Fruit fly (Drosophila melanogaster) whole organism, embryonic: ENCODE results near the gene CG18577.

ENCODE experiments used
- Bdp1 ChIP-seq: fragments of 200-800 bp; sonication (Bioruptor generic); optimal IDR thresholded peaks from 3 replicates; lab custom pipeline; 2016; ENCODE audit warnings: missing biosample characterization, missing genetic modification characterization
- Bgb ChIP-seq: fragments of 200-800 bp; sonication (Bioruptor generic); IDR thresholded peaks from 2 replicates; pipeline ENCODE4 v1.3.6; 2022; ENCODE audit warnings: missing biosample characterization, missing genetic modification characterization; ENCODE audit not compliant: partially characterized antibody
- Bteb2 ChIP-seq: fragments of 200-800 bp; sonication (Bioruptor generic); optimal IDR thresholded peaks from 2 replicates; lab custom pipeline; 2016; ENCODE audit warnings: missing biosample characterization, missing genetic modification characterization
- CG10267 ChIP-seq: fragments of 200-800 bp; sonication (Bioruptor generic); optimal IDR thresholded peaks from 2 replicates; lab custom pipeline; 2018; ENCODE audit warnings: missing biosample characterization, mild to moderate bottlenecking, missing genetic modification characterization, moderate library complexity
- CG10274 ChIP-seq: fragments of 200-800 bp; sonication (Bioruptor generic); optimal IDR thresholded peaks from 3 replicates; lab custom pipeline; 2017; ENCODE audit warnings: missing biosample characterization, mild to moderate bottlenecking, missing genetic modification characterization
- CG11085 ChIP-seq: fragments of 200-800 bp; sonication (Bioruptor generic); IDR thresholded peaks from 2 replicates; pipeline ENCODE4 v1.3.6; 2022; ENCODE audit warnings: missing biosample characterization, missing genetic modification characterization
- CG11247 ChIP-seq: fragments of 200-800 bp; sonication (Bioruptor generic); IDR thresholded peaks from 2 replicates; pipeline ENCODE4 v1.3.6; 2022; ENCODE audit warnings: missing biosample characterization, missing genetic modification characterization
- CG12071 ChIP-seq: fragments of 200-800 bp; sonication (Bioruptor generic); optimal IDR thresholded peaks from 3 replicates; lab custom pipeline; 2018; ENCODE audit warnings: missing biosample characterization, mild to moderate bottlenecking, missing genetic modification characterization
- CG12942 ChIP-seq: fragments of 200-800 bp; sonication (Bioruptor generic); optimal IDR thresholded peaks from 3 replicates; lab custom pipeline; 2016; ENCODE audit warnings: missing biosample characterization, missing genetic modification characterization
- CG14710 ChIP-seq: fragments of 200-800 bp; sonication (Bioruptor generic); optimal IDR thresholded peaks from 3 replicates; lab custom pipeline; 2019; ENCODE audit warnings: missing biosample characterization, mild to moderate bottlenecking, missing genetic modification characterization, moderate library complexity
- CG14860 ChIP-seq: fragments of 200-800 bp; sonication (Bioruptor generic); IDR thresholded peaks from 3 replicates; pipeline ENCODE4 v1.3.6; 2022; ENCODE audit warnings: missing biosample characterization, missing genetic modification characterization; ENCODE audit not compliant: partially characterized antibody
- CG17359 ChIP-seq: fragments of 200-800 bp; sonication (Bioruptor generic); optimal IDR thresholded peaks from 3 replicates; lab custom pipeline; 2018; ENCODE audit warnings: missing biosample characterization, mild to moderate bottlenecking, missing genetic modification characterization, moderate library complexity
- CG18476 ChIP-seq: fragments of 200-800 bp; sonication (Bioruptor generic); optimal IDR thresholded peaks from 2 replicates; lab custom pipeline; 2016; ENCODE audit warnings: missing biosample characterization, mild to moderate bottlenecking, missing genetic modification characterization
- CG34376 ChIP-seq: fragments of 200-800 bp; sonication (Bioruptor generic); optimal IDR thresholded peaks from 2 replicates; lab custom pipeline; 2018; ENCODE audit warnings: missing biosample characterization, mild to moderate bottlenecking, missing genetic modification characterization
- CG7372 ChIP-seq: fragments of 200-800 bp; sonication (Bioruptor generic); IDR thresholded peaks from 2 replicates; pipeline ENCODE4 v1.3.6; 2022; ENCODE audit warnings: missing biosample characterization, missing genetic modification characterization
- CG7987 ChIP-seq: fragments of 200-800 bp; sonication (Bioruptor generic); optimal IDR thresholded peaks from 2 replicates; lab custom pipeline; 2018; ENCODE audit warnings: missing biosample characterization, mild to moderate bottlenecking, missing genetic modification characterization, moderate library complexity
- CG8924 ChIP-seq: fragments of 200-800 bp; optimal IDR thresholded peaks from 3 replicates; lab custom pipeline; 2019; ENCODE audit warnings: missing biosample characterization, mild to moderate bottlenecking, missing genetic modification characterization, moderate library complexity
- Dip3 ChIP-seq: fragments of 200-800 bp; sonication (Bioruptor generic); optimal IDR thresholded peaks from 3 replicates; lab custom pipeline; 2016; ENCODE audit warnings: missing biosample characterization, missing genetic modification characterization
- Dll ChIP-seq: fragments of 200-800 bp; sonication (Bioruptor generic); IDR thresholded peaks from 4 replicates; pipeline ENCODE4 v1.3.6; 2022; ENCODE audit warnings: missing biosample characterization, missing genetic modification characterization; ENCODE audit not compliant: partially characterized antibody
- Doc2 ChIP-seq: fragments of 200-800 bp; sonication (Bioruptor generic); IDR thresholded peaks from 2 replicates; pipeline ENCODE4 v1.3.6; 2022; ENCODE audit warnings: missing biosample characterization, missing genetic modification characterization
- HmgD ChIP-seq: fragments of 200-800 bp; sonication (Bioruptor generic); optimal IDR thresholded peaks from 3 replicates; lab custom pipeline; 2016; ENCODE audit warnings: missing biosample characterization, missing genetic modification characterization
- Hmx ChIP-seq: fragments of 200-800 bp; sonication (Bioruptor generic); optimal IDR thresholded peaks from 2 replicates; lab custom pipeline; 2016; ENCODE audit warnings: missing biosample characterization, missing genetic modification characterization
- Hsf ChIP-seq: fragments of 200-800 bp; sonication (Bioruptor generic); optimal IDR thresholded peaks from 3 replicates; lab custom pipeline; 2016; ENCODE audit warnings: missing biosample characterization, missing genetic modification characterization
- Lpt ChIP-seq: fragments of >200 bp; optimal IDR thresholded peaks from 2 replicates; lab custom pipeline; 2018; ENCODE audit warnings: missing biosample characterization, missing genetic modification characterization
- MESR4 ChIP-seq: fragments of 200-800 bp; sonication (Bioruptor generic); optimal IDR thresholded peaks from 2 replicates; lab custom pipeline; 2018; ENCODE audit warnings: missing biosample characterization, mild to moderate bottlenecking, missing genetic modification characterization, moderate library complexity
- NC2β ChIP-seq: fragments of 200-800 bp; sonication (Bioruptor generic); optimal IDR thresholded peaks from 2 replicates; lab custom pipeline; 2016; ENCODE audit warnings: missing biosample characterization, missing genetic modification characterization
- Oli ChIP-seq: fragments of 200-800 bp; sonication (Bioruptor generic); optimal IDR thresholded peaks from 2 replicates; lab custom pipeline; 2018; ENCODE audit warnings: missing biosample characterization, mild to moderate bottlenecking, missing genetic modification characterization, moderate library complexity
- Sox102F ChIP-seq: fragments of 200-800 bp; sonication (Bioruptor generic); optimal IDR thresholded peaks from 2 replicates; lab custom pipeline; 2018; ENCODE audit warnings: missing biosample characterization, mild to moderate bottlenecking, missing genetic modification characterization, moderate library complexity
- Spps ChIP-seq: fragments of 200-800 bp; sonication (Bioruptor generic); optimal IDR thresholded peaks from 2 replicates; lab custom pipeline; 2018; ENCODE audit warnings: missing biosample characterization, mild to moderate bottlenecking, missing genetic modification characterization
- abd-A ChIP-seq: fragments of 200-800 bp; sonication (Bioruptor generic); optimal IDR thresholded peaks from 3 replicates; lab custom pipeline; 2019; ENCODE audit warnings: missing biosample characterization, mild to moderate bottlenecking, missing genetic modification characterization, moderate library complexity
- ci ChIP-seq: fragments of 200-800 bp; sonication (Bioruptor generic); IDR thresholded peaks from 3 replicates; pipeline ENCODE4 v1.3.6; 2022; ENCODE audit warnings: missing biosample characterization, missing genetic modification characterization
- dati ChIP-seq: fragments of 200-800 bp; sonication (Bioruptor generic); IDR thresholded peaks from 2 replicates; pipeline ENCODE4 v1.3.6; 2022; ENCODE audit warnings: missing biosample characterization, missing genetic modification characterization
- fd102C ChIP-seq: fragments of 200-800 bp; sonication (Bioruptor generic); optimal IDR thresholded peaks from 2 replicates; lab custom pipeline; 2018; ENCODE audit warnings: missing biosample characterization, mild to moderate bottlenecking, missing genetic modification characterization, moderate library complexity
- fd96Cb ChIP-seq: fragments of 200-800 bp; sonication (Bioruptor generic); optimal IDR thresholded peaks from 2 replicates; lab custom pipeline; 2018; ENCODE audit warnings: missing biosample characterization, mild to moderate bottlenecking, missing genetic modification characterization, moderate library complexity
- grau ChIP-seq: fragments of 200-800 bp; optimal IDR thresholded peaks from 3 replicates; lab custom pipeline; 2019; ENCODE audit warnings: missing biosample characterization, mild to moderate bottlenecking, missing genetic modification characterization, moderate library complexity
- gsb ChIP-seq: fragments of 200-800 bp; sonication (Bioruptor generic); IDR thresholded peaks from 2 replicates; pipeline ENCODE4 v1.3.6; 2022; ENCODE audit warnings: missing biosample characterization, missing genetic modification characterization
- lov ChIP-seq, 2 experiments: fragments of 200-800 bp in 1 of 2; fragments of >200 bp in 1 of 2; sonication (Bioruptor generic) in 1 of 2; IDR thresholded peaks in 1 of 2; optimal IDR thresholded peaks in 1 of 2; 2 replicates in 1 of 2; 3 replicates in 1 of 2; pipeline versions ENCODE4 v1.3.6 to Lab custom; 2017 to 2022; ENCODE audit warnings: missing biosample characterization in 1 of 2, missing genetic modification characterization in 1 of 2
- nerfin-2 ChIP-seq: fragments of 200-800 bp; sonication (Bioruptor generic); IDR thresholded peaks from 2 replicates; pipeline ENCODE4 v1.3.6; 2022; ENCODE audit warnings: missing biosample characterization, missing genetic modification characterization; ENCODE audit not compliant: partially characterized antibody
- org-1 ChIP-seq: fragments of 200-800 bp; sonication (Bioruptor generic); optimal IDR thresholded peaks from 2 replicates; lab custom pipeline; 2017; ENCODE audit warnings: missing biosample characterization, missing genetic modification characterization
- p53 ChIP-seq: fragments of 200-800 bp; sonication (Bioruptor generic); optimal IDR thresholded peaks from 2 replicates; lab custom pipeline; 2016; ENCODE audit warnings: missing biosample characterization, missing genetic modification characterization
- pan ChIP-seq, 4 experiments: fragments of >200 bp in 3 of 4; fragments of 200-800 bp in 1 of 4; sonication (Bioruptor generic) in 1 of 4; optimal IDR thresholded peaks in 3 of 4; IDR thresholded peaks in 1 of 4; 2 replicates each; pipeline versions ENCODE4 v1.3.6 to Lab custom; 2017 to 2022; ENCODE audit warnings: missing biosample characterization in 2 of 4, missing genetic modification characterization in 2 of 4, mixed read lengths in 1 of 4
- pita ChIP-seq: fragments of 200-800 bp; sonication (Bioruptor generic); optimal IDR thresholded peaks from 2 replicates; lab custom pipeline; 2017; ENCODE audit warnings: missing biosample characterization, mild to moderate bottlenecking, missing genetic modification characterization
- ranshi ChIP-seq: fragments of 200-800 bp; sonication (Bioruptor generic); IDR thresholded peaks from 2 replicates; pipeline ENCODE4 v1.3.6; 2022; ENCODE audit warnings: missing biosample characterization, missing genetic modification characterization
- salm ChIP-seq: fragments of 200-800 bp; sonication (Bioruptor generic); optimal IDR thresholded peaks from 2 replicates; lab custom pipeline; 2018; ENCODE audit warnings: missing biosample characterization, mild to moderate bottlenecking, missing genetic modification characterization
- tll ChIP-seq, 2 experiments: fragments of 200-800 bp in 1 of 2; fragments of >200 bp in 1 of 2; sonication (Bioruptor generic) in 1 of 2; optimal IDR thresholded peaks; 2 replicates each; lab custom pipeline; 2017 to 2019; ENCODE audit warnings: missing biosample characterization in 2 of 2, missing genetic modification characterization in 2 of 2, mild to moderate bottlenecking in 1 of 2, moderate library complexity in 1 of 2
- tx ChIP-seq: fragments of 200-800 bp; sonication (Bioruptor generic); optimal IDR thresholded peaks from 2 replicates; lab custom pipeline; 2016; ENCODE audit warnings: missing biosample characterization, missing genetic modification characterization
- wor ChIP-seq: fragments of 200-800 bp; sonication (Bioruptor generic); IDR thresholded peaks from 2 replicates; pipeline ENCODE4 v1.3.6; 2022; ENCODE audit warnings: missing biosample characterization, missing genetic modification characterization

The CG18577 gene

dm6 chr3R:11221437-11222230 is 25.7 kb downstream of the CG18577 start, which contains the start of the genes CG6693 and RpL3 (continued):
- peak; percentile 75 for TF ChIP-seq CG11085 (GFP tag; lab: Robert Waterston, UW)
- TF ChIP-seq lov (optimal IDR thresholded peaks at IDR 0.05; lab: Kevin White, UChicago): no peak
- TF ChIP-seq lov (GFP tag; IDR thresholded peaks at IDR 0.05; lab: Robert Waterston, UW): peak; percentile 91
- peak; percentile 86 for TF ChIP-seq CG8924 (tag; lab: Kevin White, UChicago)
- TF ChIP-seq Oli (tag; lab: Kevin White, UChicago): peak; percentile 67
- TF ChIP-seq Bgb (GFP tag; lab: Robert Waterston, UW): peak; percentile 51; the same call in 1 of the 2 replicates
- no peak for TF ChIP-seq abd-A (tag; lab: Kevin White, UChicago)
- no peak for TF ChIP-seq Doc2 (GFP tag; lab: Robert Waterston, UW)
- no peak for TF ChIP-seq wor (GFP tag; lab: Robert Waterston, UW)
- peak; percentile 0 for TF ChIP-seq CG10274
- peak; percentile 44 for TF ChIP-seq Dip3 (GFP tag; lab: Kevin White, UChicago)
- TF ChIP-seq CG10267: peak; percentile 96
- 0 out of 2 replicates have a peak, but pooled peaks have one; percentile 29 for TF ChIP-seq dati (GFP tag; lab: Robert Waterston, UW)
- peak; percentile 47; the same call in 1 of the 2 replicates for TF ChIP-seq gsb
- peak; percentile 77 for TF ChIP-seq grau (tag; lab: Kevin White, UChicago)
- peak; percentile 98 for TF ChIP-seq MESR4 (GFP tag; lab: Kevin White, UChicago)
- TF ChIP-seq NC2β (GFP tag; lab: Kevin White, UChicago): peak; percentile 96
- TF ChIP-seq CG12942 (GFP tag; lab: Kevin White, UChicago): peak; percentile 19
- TF ChIP-seq CG7372 (GFP tag; lab: Robert Waterston, UW): no peak
- TF ChIP-seq CG18476 (GFP tag; lab: Kevin White, UChicago): peak; percentile 22
- TF ChIP-seq CG7987 (GFP tag; lab: Kevin White, UChicago): peak; percentile 95
- TF ChIP-seq CG12071 (GFP tag; lab: Kevin White, UChicago): peak; percentile 89
- TF ChIP-seq CG14860 (GFP tag; lab: Robert Waterston, UW): no peak
- no peak for TF ChIP-seq tx (GFP tag; lab: Kevin White, UChicago)
- TF ChIP-seq pan (optimal IDR thresholded peaks at IDR 0.05; lab: Kevin White, UChicago): no peak
- peak in 1 of 2 experiments; percentile 73 for TF ChIP-seq pan (GFP tag; optimal IDR thresholded peaks at IDR 0.05 in 1 of 2, IDR thresholded peaks at IDR 0.05 in 1 of 2)
- TF ChIP-seq pita (GFP tag; lab: Kevin White, UChicago): peak; percentile 87
- TF ChIP-seq CG11247 (GFP tag; lab: Robert Waterston, UW): peak; percentile 73
- peak; percentile 56 for TF ChIP-seq org-1 (GFP tag; lab: Kevin White, UChicago)
- TF ChIP-seq Bdp1 (GFP tag; lab: Kevin White, UChicago): peak; percentile 50
- peak; percentile 23 for TF ChIP-seq HmgD (GFP tag; lab: Kevin White, UChicago)
- peak; percentile 71 for TF ChIP-seq salm (tag; lab: Kevin White, UChicago)
- no peak for TF ChIP-seq nerfin-2
- TF ChIP-seq Hmx (GFP tag; lab: Kevin White, UChicago): no peak
- TF ChIP-seq Bteb2 (GFP tag; lab: Kevin White, UChicago): peak; percentile 27
- TF ChIP-seq Spps (tag; lab: Kevin White, UChicago): peak; percentile 56
- peak; percentile 74 for TF ChIP-seq fd102C
- TF ChIP-seq ci (GFP tag; lab: Robert Waterston, UW): peak; percentile 95
- TF ChIP-seq tll (GFP tag; optimal IDR thresholded peaks at IDR 0.05; lab: Kevin White, UChicago): no peak
- TF ChIP-seq p53 (GFP tag; lab: Kevin White, UChicago): peak; percentile 45
- peak; percentile 59 for TF ChIP-seq Hsf (GFP tag; lab: Kevin White, UChicago)
- TF ChIP-seq Dll (GFP tag; lab: Robert Waterston, UW): no peak
- TF ChIP-seq ranshi (GFP tag; lab: Robert Waterston, UW): peak; percentile 49; the same call in 1 of the 2 replicates
- TF ChIP-seq CG34376 (GFP tag; lab: Kevin White, UChicago): peak; percentile 98
- no peak for TF ChIP-seq Sox102F
- no peak for TF ChIP-seq Lpt (GFP tag; lab: Kevin White, UChicago)
- TF ChIP-seq fd96Cb (tag; lab: Kevin White, UChicago): peak; percentile 51
- TF ChIP-seq CG14710 (tag; lab: Kevin White, UChicago): peak; percentile 91
- peak; percentile 84 for TF ChIP-seq CG17359 (tag; lab: Kevin White, UChicago)
